Worm (Caenorhabditis elegans) whole organism, young adult: ENCODE measurements around the gene srw-13.

Experiments used
- B0336.3 ChIP-seq: fragments of 200-800 bp; sonication (Bioruptor generic); IDR thresholded peaks from 2 replicates; pipeline ENCODE4 v1.3.6; 2022; ENCODE audit warnings: missing genetic modification characterization, missing compliant biosample characterization
- tbx-9 ChIP-seq: sonication (generic microtip); optimal IDR thresholded peaks from 2 replicates; lab custom pipeline; 2016; ENCODE audit warnings: borderline replicate concordance, missing genetic modification characterization, inconsistent platforms, missing compliant biosample characterization

DNA sequence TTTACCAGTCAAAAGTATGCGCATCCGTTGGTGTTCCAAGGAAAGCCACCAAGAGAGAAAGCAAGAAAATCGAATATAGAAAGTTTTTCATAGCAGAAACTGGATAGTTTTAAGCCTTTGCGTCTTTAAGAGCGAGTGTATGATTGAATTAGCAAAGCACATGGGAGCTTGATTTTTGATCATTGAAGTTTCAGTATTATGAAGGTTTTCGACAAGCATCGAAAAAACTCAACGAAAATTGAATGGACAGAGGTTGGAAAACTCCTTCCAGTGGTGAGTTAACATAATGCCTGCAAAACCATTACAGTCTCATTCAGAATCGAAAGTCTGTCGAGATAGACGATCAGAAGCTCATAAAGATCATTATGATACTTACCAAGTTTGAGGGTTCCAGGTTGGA is 38.4 kb upstream of the srw-13 start, which contains the start of gene Y75B12B.13:
- no peak for TF ChIP-seq B0336.3 (GFP tag; lab: Robert Waterston, UW)
- TF ChIP-seq tbx-9 (tag; lab: Kevin White, UChicago), result no peak
